Worm (Caenorhabditis elegans): Measurements from ENCODE around the gene C29E4.14.
"Not testable (repeated sequence)": the region's sequence is repeated elsewhere in the genome, so short reads cannot be mapped to it uniquely, and the experiment has no call there.

DNA sequence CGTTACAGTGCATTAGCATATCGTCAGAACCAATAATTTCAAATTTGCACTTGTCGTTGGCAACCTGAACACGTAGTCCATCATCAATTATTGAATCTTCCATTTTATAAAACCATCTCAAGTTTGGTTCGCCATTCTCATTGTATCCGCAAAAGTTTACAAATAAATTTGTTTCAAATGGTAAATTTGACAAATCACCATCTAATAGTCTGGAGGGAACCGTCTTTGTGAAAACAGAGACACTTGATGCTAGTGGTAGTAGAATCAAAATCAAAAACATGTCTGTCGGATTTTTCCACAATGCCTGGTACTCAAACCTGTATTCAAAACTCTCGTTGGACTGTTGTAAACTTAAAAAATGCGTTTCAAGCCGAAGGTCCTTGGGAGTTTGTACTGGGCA is 44.4 kb downstream of the C29E4.14 start, which contains the start of gene F54H12.2:
- not testable (repeated sequence) for TF ChIP-seq unc-62 (GFP tag; optimal IDR thresholded peaks at IDR 0.05); lin-15B (tag; optimal IDR thresholded peaks at IDR 0.05)
